Worm (Caenorhabditis elegans) whole organism, L2 larva: ENCODE results near the gene T25B2.3.

ENCODE experiments used
- ceh-82 ChIP-seq: fragments of 150-350 bp; optimal IDR thresholded peaks from 2 replicates; lab custom pipeline; 2014; ENCODE audit warnings: missing biosample characterization, missing genetic modification characterization
- lsy-2 ChIP-seq, 2 experiments: fragments of 150-350 bp in 1 of 2; sonication (generic microtip) in 1 of 2; optimal IDR thresholded peaks; 2 replicates each; lab custom pipeline; 2014 to 2017; ENCODE audit warnings: missing biosample characterization in 2 of 2, missing genetic modification characterization in 2 of 2
- nhr-25 ChIP-seq: fragments of 150-350 bp; sonication (generic microtip); optimal IDR thresholded peaks from 3 replicates; lab custom pipeline; 2014; ENCODE audit warnings: missing biosample characterization, missing genetic modification characterization
- snpc-4 ChIP-seq: fragments of 150-350 bp; optimal IDR thresholded peaks from 2 replicates; lab custom pipeline; 2014; ENCODE audit warnings: missing biosample characterization, missing genetic modification characterization

DNA sequence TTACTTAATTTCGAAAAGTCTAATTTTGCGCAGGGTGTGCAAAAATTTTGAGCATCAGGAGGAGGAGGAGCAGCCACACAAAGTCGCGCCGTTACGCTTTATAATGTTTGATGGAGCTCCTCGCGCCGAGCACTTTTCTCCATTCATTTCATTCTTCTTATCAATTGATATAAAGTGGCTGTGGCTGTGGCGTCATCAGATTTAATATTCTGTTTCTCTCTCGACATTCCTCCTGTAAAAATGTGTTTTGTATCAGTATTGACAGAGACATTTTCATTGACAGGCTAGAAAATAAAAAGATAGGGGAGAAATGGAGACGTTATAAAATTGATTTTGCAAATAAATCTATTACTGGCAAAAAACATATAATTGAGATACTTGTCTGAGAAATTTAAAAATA lies 46.7 kb upstream of the T25B2.3 start:
- TF ChIP-seq snpc-4 (tag; lab: Kevin White, UChicago) (no peak), ceh-82 (tag; lab: Kevin White, UChicago) (no peak), lsy-2 (tag; optimal IDR thresholded peaks at IDR 0.05; lab: Kevin White, UChicago) (no peak), nhr-25 (tag; lab: Kevin White, UChicago) (no peak)
